Fruit fly (Drosophila melanogaster) whole organism, embryonic: ENCODE results near the gene Tnpo.

Source experiments
- ATbp ChIP-seq: fragments of 200-800 bp; sonication (Bioruptor generic); optimal IDR thresholded peaks from 2 replicates; lab custom pipeline; 2017; ENCODE audit warnings: missing biosample characterization, mild to moderate bottlenecking, missing genetic modification characterization, missing genetic modification reagents
- Asciz ChIP-seq: fragments of 200-800 bp; sonication (Bioruptor generic); optimal IDR thresholded peaks from 2 replicates; lab custom pipeline; 2017; ENCODE audit warnings: missing biosample characterization, mild to moderate bottlenecking, missing genetic modification characterization, missing genetic modification reagents
- Bdp1 ChIP-seq: fragments of 200-800 bp; sonication (Bioruptor generic); optimal IDR thresholded peaks from 3 replicates; lab custom pipeline; 2016; ENCODE audit warnings: missing biosample characterization, missing genetic modification characterization
- CG10959 ChIP-seq: fragments of 200-800 bp; sonication (Bioruptor generic); IDR thresholded peaks from 2 replicates; pipeline ENCODE4 v1.3.6; 2022; ENCODE audit warnings: missing biosample characterization, missing genetic modification characterization
- CG11398 ChIP-seq: fragments of 200-800 bp; sonication (Bioruptor generic); optimal IDR thresholded peaks from 2 replicates; lab custom pipeline; 2016; ENCODE audit warnings: missing biosample characterization, missing genetic modification characterization
- CG11696 ChIP-seq: fragments of 200-800 bp; sonication (Bioruptor generic); IDR thresholded peaks from 2 replicates; pipeline ENCODE4 v1.3.6; 2022; ENCODE audit warnings: missing biosample characterization, missing genetic modification characterization
- CG12236 ChIP-seq: fragments of 200-800 bp; sonication (Bioruptor generic); optimal IDR thresholded peaks from 2 replicates; lab custom pipeline; 2016; ENCODE audit warnings: missing biosample characterization, missing genetic modification characterization
- CG12391 ChIP-seq: fragments of 200-800 bp; sonication (Bioruptor generic); optimal IDR thresholded peaks from 3 replicates; lab custom pipeline; 2018; ENCODE audit warnings: missing biosample characterization, mild to moderate bottlenecking, missing genetic modification characterization, moderate library complexity
- CG16863 ChIP-seq: fragments of 200-800 bp; sonication (Bioruptor generic); optimal IDR thresholded peaks from 3 replicates; lab custom pipeline; 2016; ENCODE audit warnings: missing biosample characterization, missing genetic modification characterization
- CG17912 ChIP-seq: fragments of 200-800 bp; sonication (Bioruptor generic); optimal IDR thresholded peaks from 2 replicates; lab custom pipeline; 2018; ENCODE audit warnings: missing biosample characterization, mild to moderate bottlenecking, missing genetic modification characterization
- CG18262 ChIP-seq: fragments of 200-800 bp; optimal IDR thresholded peaks from 3 replicates; lab custom pipeline; 2019; ENCODE audit warnings: missing biosample characterization, mild to moderate bottlenecking, missing genetic modification characterization, moderate library complexity
- CG2875 ChIP-seq: fragments of 200-800 bp; sonication (Bioruptor generic); optimal IDR thresholded peaks from 2 replicates; lab custom pipeline; 2017; ENCODE audit warnings: missing biosample characterization, mild to moderate bottlenecking, missing genetic modification characterization, missing genetic modification reagents
- CG2889 ChIP-seq: fragments of 200-800 bp; sonication (Bioruptor generic); IDR thresholded peaks from 3 replicates; pipeline ENCODE4 v1.3.6; 2022; ENCODE audit warnings: missing biosample characterization, missing genetic modification characterization
- CG4328 ChIP-seq: fragments of 200-800 bp; sonication (Bioruptor generic); optimal IDR thresholded peaks from 3 replicates; lab custom pipeline; 2017; ENCODE audit warnings: missing biosample characterization, missing genetic modification reagents, missing genetic modification characterization
- CG5180 ChIP-seq: fragments of 200-800 bp; sonication (Bioruptor generic); optimal IDR thresholded peaks from 3 replicates; lab custom pipeline; 2017; ENCODE audit warnings: missing biosample characterization, missing genetic modification characterization, mild to moderate bottlenecking, moderate library complexity, missing genetic modification reagents
- CG7357 ChIP-seq: fragments of 200-800 bp; sonication (Bioruptor generic); IDR thresholded peaks from 3 replicates; pipeline ENCODE4 v1.3.6; 2022; ENCODE audit warnings: missing biosample characterization, missing genetic modification characterization
- CoRest ChIP-seq: fragments of 200-800 bp; sonication (Bioruptor generic); optimal IDR thresholded peaks from 3 replicates; lab custom pipeline; 2018; ENCODE audit warnings: missing biosample characterization, mild to moderate bottlenecking, missing genetic modification characterization, moderate library complexity
- Dip3 ChIP-seq: fragments of 200-800 bp; sonication (Bioruptor generic); optimal IDR thresholded peaks from 3 replicates; lab custom pipeline; 2016; ENCODE audit warnings: missing biosample characterization, missing genetic modification characterization
- Dref ChIP-seq: fragments of 200-800 bp; sonication (Bioruptor generic); IDR thresholded peaks from 2 replicates; pipeline ENCODE4 v1.3.6; 2022; ENCODE audit warnings: missing biosample characterization, missing genetic modification characterization
- Drgx ChIP-seq: fragments of 200-800 bp; sonication (Bioruptor generic); IDR thresholded peaks from 2 replicates; pipeline ENCODE4 v1.3.6; 2022; ENCODE audit warnings: missing biosample characterization, missing genetic modification characterization
- Ets97D ChIP-seq: fragments of 200-800 bp; sonication (Bioruptor generic); optimal IDR thresholded peaks from 3 replicates; lab custom pipeline; 2016; ENCODE audit warnings: missing biosample characterization, missing genetic modification characterization
- Hr39 ChIP-seq: fragments of >200 bp; optimal IDR thresholded peaks from 2 replicates; lab custom pipeline; 2017
- Lhr ChIP-seq: fragments of 200-800 bp; sonication (Bioruptor generic); optimal IDR thresholded peaks from 3 replicates; lab custom pipeline; 2017; ENCODE audit warnings: mild to moderate bottlenecking, missing biosample characterization, missing genetic modification reagents, missing genetic modification characterization
- Max ChIP-seq: fragments of 200-800 bp; sonication (Bioruptor generic); optimal IDR thresholded peaks from 2 replicates; lab custom pipeline; 2016; ENCODE audit warnings: missing biosample characterization, mild to moderate bottlenecking, missing genetic modification characterization
- Pdp1 ChIP-seq, 2 experiments: fragments of 200-800 bp; sonication (Bioruptor generic); optimal IDR thresholded peaks; 3 replicates each; lab custom pipeline; 2016; ENCODE audit warnings: missing biosample characterization in 2 of 2, missing genetic modification characterization in 2 of 2, mild to moderate bottlenecking in 1 of 2, moderate library complexity in 1 of 2
- Poxn ChIP-seq: fragments of 200-800 bp; sonication (Bioruptor generic); IDR thresholded peaks from 2 replicates; pipeline ENCODE4 v1.3.6; 2022; ENCODE audit warnings: missing biosample characterization, missing genetic modification characterization
- Vsx1 ChIP-seq: fragments of 200-800 bp; sonication (Bioruptor generic); optimal IDR thresholded peaks from 2 replicates; lab custom pipeline; 2017; ENCODE audit warnings: missing biosample characterization, mild to moderate bottlenecking, missing genetic modification characterization, missing genetic modification reagents
- Xbp1 ChIP-seq: fragments of 200-800 bp; sonication (Bioruptor generic); optimal IDR thresholded peaks from 3 replicates; lab custom pipeline; 2016; ENCODE audit warnings: missing biosample characterization, mild to moderate bottlenecking, missing genetic modification characterization
- al ChIP-seq: fragments of 200-800 bp; sonication (Bioruptor generic); IDR thresholded peaks from 2 replicates; pipeline ENCODE4 v1.3.6; 2022; ENCODE audit warnings: missing biosample characterization, missing genetic modification characterization
- ash1 ChIP-seq: fragments of 200-800 bp; sonication (Bioruptor generic); optimal IDR thresholded peaks from 2 replicates; lab custom pipeline; 2018; ENCODE audit warnings: missing biosample characterization, mild to moderate bottlenecking, missing genetic modification characterization
- bigmax ChIP-seq: fragments of 200-800 bp; sonication (Bioruptor generic); optimal IDR thresholded peaks from 2 replicates; lab custom pipeline; 2018; ENCODE audit warnings: missing biosample characterization, mild to moderate bottlenecking, missing genetic modification characterization
- br ChIP-seq: fragments of >200 bp; optimal IDR thresholded peaks from 2 replicates; lab custom pipeline; 2017
- cato ChIP-seq: fragments of 200-800 bp; sonication (Bioruptor generic); optimal IDR thresholded peaks from 2 replicates; lab custom pipeline; 2016; ENCODE audit warnings: missing biosample characterization, missing genetic modification characterization, borderline replicate concordance
- dysf ChIP-seq: fragments of 200-800 bp; sonication (Bioruptor generic); IDR thresholded peaks from 3 replicates; pipeline ENCODE4 v1.3.6; 2022; ENCODE audit warnings: missing biosample characterization, missing genetic modification characterization
- ems ChIP-seq: fragments of 200-800 bp; sonication (Bioruptor generic); optimal IDR thresholded peaks from 3 replicates; lab custom pipeline; 2016; ENCODE audit warnings: missing biosample characterization, missing genetic modification characterization
- en ChIP-seq: fragments of 200-800 bp; sonication (Bioruptor generic); optimal IDR thresholded peaks from 2 replicates; lab custom pipeline; 2016; ENCODE audit warnings: missing biosample characterization, missing genetic modification characterization
- grn ChIP-seq: fragments of 200-800 bp; sonication (Bioruptor generic); optimal IDR thresholded peaks from 3 replicates; lab custom pipeline; 2017; ENCODE audit warnings: missing biosample characterization, missing genetic modification characterization
- gt ChIP-seq: fragments of 200-800 bp; sonication (Bioruptor generic); IDR thresholded peaks from 2 replicates; pipeline ENCODE4 v1.3.6; 2022; ENCODE audit warnings: missing biosample characterization, missing genetic modification characterization
- ind ChIP-seq: fragments of 200-800 bp; sonication (Bioruptor generic); optimal IDR thresholded peaks from 3 replicates; lab custom pipeline; 2016; ENCODE audit warnings: missing biosample characterization, missing genetic modification characterization
- ken ChIP-seq: fragments of 200-800 bp; sonication (Bioruptor generic); IDR thresholded peaks from 3 replicates; pipeline ENCODE4 v1.3.6; 2022; ENCODE audit warnings: missing biosample characterization, missing genetic modification characterization
- kni ChIP-seq: fragments of 200-800 bp; sonication (Bioruptor generic); optimal IDR thresholded peaks from 3 replicates; lab custom pipeline; 2017; ENCODE audit warnings: mild to moderate bottlenecking, missing biosample characterization, missing genetic modification reagents, missing genetic modification characterization
- lbe ChIP-seq: fragments of 200-800 bp; sonication (Bioruptor generic); optimal IDR thresholded peaks from 2 replicates; lab custom pipeline; 2016; ENCODE audit warnings: missing biosample characterization, mild to moderate bottlenecking, missing genetic modification characterization
- nerfin-2 ChIP-seq: fragments of 200-800 bp; sonication (Bioruptor generic); IDR thresholded peaks from 2 replicates; pipeline ENCODE4 v1.3.6; 2022; ENCODE audit warnings: missing biosample characterization, missing genetic modification characterization; ENCODE audit not compliant: partially characterized antibody
- prd ChIP-seq, 3 experiments: fragments of >200 bp in 2 of 3; fragments of 200-800 bp in 1 of 3; sonication (Bioruptor generic) in 1 of 3; optimal IDR thresholded peaks in 2 of 3; IDR thresholded peaks in 1 of 3; 2 replicates in 2 of 3; 3 replicates in 1 of 3; pipeline versions ENCODE4 v1.3.6 to Lab custom; 2017 to 2022; ENCODE audit warnings: missing biosample characterization in 1 of 3, missing genetic modification characterization in 1 of 3
- sens ChIP-seq: fragments of 200-800 bp; sonication (Bioruptor generic); peaks from one replicate; lab custom pipeline; 2016; ENCODE audit warnings: missing biosample characterization, missing genetic modification characterization
- sens-2 ChIP-seq: fragments of 200-800 bp; sonication (Bioruptor generic); IDR thresholded peaks from 2 replicates; pipeline ENCODE4 v1.3.6; 2022; ENCODE audit warnings: missing biosample characterization, missing genetic modification characterization
- slbo ChIP-seq: fragments of 200-800 bp; sonication (Bioruptor generic); IDR thresholded peaks from 2 replicates; pipeline ENCODE4 v1.3.6; 2022; ENCODE audit warnings: missing biosample characterization, missing genetic modification characterization
- slou ChIP-seq: fragments of 200-800 bp; sonication (Bioruptor generic); optimal IDR thresholded peaks from 3 replicates; lab custom pipeline; 2016; ENCODE audit warnings: missing biosample characterization, missing genetic modification characterization
- stwl ChIP-seq: fragments of 200-800 bp; sonication (Bioruptor generic); optimal IDR thresholded peaks from 3 replicates; lab custom pipeline; 2018; ENCODE audit warnings: missing biosample characterization, mild to moderate bottlenecking, missing genetic modification characterization, moderate library complexity
- tio ChIP-seq: fragments of 200-800 bp; sonication (Bioruptor generic); optimal IDR thresholded peaks from 2 replicates; lab custom pipeline; 2017; ENCODE audit warnings: missing biosample characterization, missing genetic modification characterization, inconsistent platforms
- zfh1 ChIP-seq: fragments of 200-800 bp; sonication (Bioruptor generic); IDR thresholded peaks from 3 replicates; pipeline ENCODE4 v1.3.6; 2022; ENCODE audit warnings: missing biosample characterization, missing genetic modification characterization

Tnpo gene

dm6 chr3L:6215976-6216786 lies 22.9 kb downstream of the Tnpo start:
- TF ChIP-seq ATbp (GFP tag; lab: Kevin White, UChicago) (peak; percentile 55), slou (GFP tag; lab: Kevin White, UChicago) (no peak), dysf (GFP tag; lab: Robert Waterston, UW) (no peak), ken (GFP tag; lab: Robert Waterston, UW) (0 out of 3 replicates have a peak, but pooled peaks have one; percentile 20), sens (GFP tag; lab: Kevin White, UChicago) (no peak), CG7357 (GFP tag; lab: Robert Waterston, UW) (no peak), ash1 (no peak), prd (optimal IDR thresholded peaks at IDR 0.05; lab: Kevin White, UChicago) (no peak), prd (GFP tag; IDR thresholded peaks at IDR 0.05; lab: Robert Waterston, UW) (no peak), bigmax (peak; percentile 47), Lhr (GFP tag; lab: Kevin White, UChicago) (no peak), ems (GFP tag; lab: Kevin White, UChicago) (no peak), sens-2 (GFP tag; lab: Robert Waterston, UW) (no peak), CG4328 (GFP tag; lab: Kevin White, UChicago) (peak; percentile 57), Max (GFP tag; lab: Kevin White, UChicago) (peak; percentile 23), Poxn (GFP tag; lab: Robert Waterston, UW) (no peak), CG2889 (no peak), Asciz (GFP tag; lab: Kevin White, UChicago) (no peak), CG16863 (GFP tag; lab: Kevin White, UChicago) (no peak), en (no peak), Hr39 (no peak), CG17912 (GFP tag; lab: Kevin White, UChicago) (no peak), Pdp1 (GFP tag; optimal IDR thresholded peaks at IDR 0.05; lab: Kevin White, UChicago) (no peak), Bdp1 (GFP tag; lab: Kevin White, UChicago) (no peak), CG11398 (GFP tag; lab: Kevin White, UChicago) (no peak), ind (GFP tag; lab: Kevin White, UChicago) (no peak), br (lab: Kevin White, UChicago) (no peak), tio (GFP tag; lab: Kevin White, UChicago) (no peak), al (no peak), CG18262 (no peak), zfh1 (no peak), stwl (tag; lab: Kevin White, UChicago) (no peak), CG2875 (GFP tag; lab: Kevin White, UChicago) (peak; percentile 47), cato (no peak), gt (GFP tag; lab: Robert Waterston, UW) (no peak), Xbp1 (GFP tag; lab: Kevin White, UChicago) (no peak), Dref (GFP tag; lab: Robert Waterston, UW) (no peak), Dip3 (GFP tag; lab: Kevin White, UChicago) (no peak), lbe (GFP tag; lab: Kevin White, UChicago) (no peak), kni (GFP tag; lab: Kevin White, UChicago) (peak; percentile 90), Ets97D (no peak), CG11696 (GFP tag; lab: Robert Waterston, UW) (no peak), Drgx (no peak), CG12391 (peak; percentile 14), slbo (no peak), CG10959 (GFP tag; lab: Robert Waterston, UW) (no peak), nerfin-2 (no peak), CoRest (tag; lab: Kevin White, UChicago) (no peak), grn (GFP tag; lab: Kevin White, UChicago) (no peak), Vsx1 (GFP tag; lab: Kevin White, UChicago) (no peak), CG12236 (no peak), CG5180 (GFP tag; lab: Kevin White, UChicago) (peak; percentile 64)
